Fruit fly (Drosophila melanogaster) whole organism, larva: ENCODE data around the gene CG32235.
A peak's percentile ranks its signal among the peaks of the same experiment; 100 is the strongest.

Source experiments
- noc ChIP-seq: fragments of 200-800 bp; sonication (Bioruptor generic); optimal IDR thresholded peaks from 3 replicates; lab custom pipeline; 2019; ENCODE audit warnings: missing biosample characterization, mild to moderate bottlenecking, missing genetic modification characterization, moderate library complexity

The CG32235 gene

dm6 chr3L:4835005-4835404 is 25.3 kb downstream of the CG32235 start:
- no peak for TF ChIP-seq noc (tag; lab: Kevin White, UChicago)

dm6 chr3L:4833491-4833890 is 26.8 kb downstream of the CG32235 start, which contains the start of gene CG13708:
Gene CG13708 (minus strand): TSS chr3L:4833591.
- TF ChIP-seq noc (tag; lab: Kevin White, UChicago) = no peak

- no peak for TF ChIP-seq noc (tag; lab: Kevin White, UChicago)
Measured at dm6 chr3L:4825584-4825983, 34.7 kb downstream of the CG32235 start, which contains the start of the genes Dhc64C and LeuRS-m. Gene Dhc64C (minus strand): TSS chr3L:4825687. Gene LeuRS-m (plus strand): TSS chr3L:4825853.

DNA sequence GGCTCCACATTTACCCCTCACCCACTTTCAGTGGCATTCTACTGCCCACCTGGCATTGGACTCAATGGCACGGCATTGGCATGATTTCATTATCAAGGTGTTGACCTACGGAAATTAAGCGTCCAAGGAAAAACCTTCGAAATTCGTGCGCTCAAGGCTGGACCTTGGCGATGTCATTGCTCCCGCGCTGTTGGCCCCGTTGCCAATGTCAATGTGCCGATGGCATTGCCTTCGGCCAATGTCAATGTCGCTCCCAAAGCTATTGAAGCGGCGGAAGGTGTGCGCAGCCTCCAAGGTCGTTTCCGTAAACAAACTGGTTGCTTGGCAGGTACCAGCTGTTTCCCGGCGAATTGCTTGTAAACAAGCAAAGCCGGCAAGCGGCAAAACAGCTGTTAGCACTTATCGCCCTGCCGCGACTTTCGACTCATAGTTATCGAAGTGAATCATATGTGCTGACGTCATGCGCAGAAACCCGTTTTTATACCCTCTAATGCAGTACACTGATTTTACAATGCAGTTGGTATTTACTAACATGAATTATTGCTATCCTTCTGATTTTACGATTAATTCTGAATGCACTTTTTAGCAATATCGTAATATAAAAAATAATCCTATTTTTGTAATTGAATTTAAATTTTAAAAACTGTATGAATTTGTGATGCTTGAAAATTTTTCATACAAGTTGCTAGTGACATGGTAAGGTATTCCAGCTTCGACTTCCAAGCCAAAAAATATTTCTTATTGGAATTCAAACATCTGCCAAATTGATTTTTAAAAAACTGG is 35.7 kb downstream of the CG32235 start:
- TF ChIP-seq noc (tag; lab: Kevin White, UChicago) = peak; percentile 92

- TF ChIP-seq noc (tag; lab: Kevin White, UChicago) = no peak
Measured at dm6 chr3L:4814184-4814583, 46.1 kb downstream of the CG32235 start.
